Fruit fly (Drosophila melanogaster) whole organism, embryonic: Measurements from ENCODE around the gene Cpr92A.

Experiments used
- Atf3 ChIP-seq: fragments of 200-800 bp; sonication (Bioruptor generic); optimal IDR thresholded peaks from 3 replicates; lab custom pipeline; 2016; ENCODE audit warnings: missing biosample characterization, missing genetic modification characterization
- CG10274 ChIP-seq: fragments of 200-800 bp; sonication (Bioruptor generic); optimal IDR thresholded peaks from 3 replicates; lab custom pipeline; 2017; ENCODE audit warnings: missing biosample characterization, mild to moderate bottlenecking, missing genetic modification characterization
- CG10543 ChIP-seq: fragments of 200-800 bp; sonication (Bioruptor generic); optimal IDR thresholded peaks from 3 replicates; lab custom pipeline; 2017; ENCODE audit warnings: missing biosample characterization, mild to moderate bottlenecking, missing genetic modification characterization, moderate library complexity
- CG12299 ChIP-seq: fragments of 200-800 bp; sonication (Bioruptor generic); optimal IDR thresholded peaks from 2 replicates; lab custom pipeline; 2018; ENCODE audit warnings: missing biosample characterization, mild to moderate bottlenecking, missing genetic modification characterization
- CG12942 ChIP-seq: fragments of 200-800 bp; sonication (Bioruptor generic); optimal IDR thresholded peaks from 3 replicates; lab custom pipeline; 2016; ENCODE audit warnings: missing biosample characterization, missing genetic modification characterization
- CG13287 ChIP-seq: fragments of 200-800 bp; sonication (Bioruptor generic); IDR thresholded peaks from 2 replicates; pipeline ENCODE4 v1.3.6; 2022; ENCODE audit warnings: missing biosample characterization, missing genetic modification characterization; ENCODE audit not compliant: partially characterized antibody
- CG14441 ChIP-seq: fragments of 200-800 bp; sonication (Bioruptor generic); IDR thresholded peaks from 2 replicates; pipeline ENCODE4 v1.3.6; 2022; ENCODE audit warnings: missing biosample characterization, missing genetic modification characterization
- CG16863 ChIP-seq: fragments of 200-800 bp; sonication (Bioruptor generic); optimal IDR thresholded peaks from 3 replicates; lab custom pipeline; 2016; ENCODE audit warnings: missing biosample characterization, missing genetic modification characterization
- CG17361 ChIP-seq: fragments of 200-800 bp; sonication (Bioruptor generic); IDR thresholded peaks from 3 replicates; pipeline ENCODE4 v1.3.6; 2022; ENCODE audit warnings: missing biosample characterization, missing genetic modification characterization
- CG1792 ChIP-seq: fragments of 200-800 bp; sonication (Bioruptor generic); optimal IDR thresholded peaks from 2 replicates; lab custom pipeline; 2016; ENCODE audit warnings: missing biosample characterization, missing genetic modification characterization
- CG18599 ChIP-seq: fragments of 200-800 bp; sonication (Bioruptor generic); optimal IDR thresholded peaks from 3 replicates; lab custom pipeline; 2017; ENCODE audit warnings: missing biosample characterization, missing genetic modification characterization, mild to moderate bottlenecking, moderate library complexity, missing genetic modification reagents
- CG2202 ChIP-seq: fragments of 200-800 bp; sonication (Bioruptor generic); optimal IDR thresholded peaks from 2 replicates; lab custom pipeline; 2018; ENCODE audit warnings: missing biosample characterization, mild to moderate bottlenecking, missing genetic modification characterization
- CG32767 ChIP-seq: fragments of 200-800 bp; sonication (Bioruptor generic); IDR thresholded peaks from 2 replicates; pipeline ENCODE4 v1.3.6; 2022; ENCODE audit warnings: missing biosample characterization, missing genetic modification characterization
- CG32772 ChIP-seq: fragments of 200-800 bp; sonication (Bioruptor generic); IDR thresholded peaks from 2 replicates; pipeline ENCODE4 v1.3.6; 2022; ENCODE audit warnings: missing biosample characterization, missing genetic modification characterization
- CG3995 ChIP-seq: fragments of 200-800 bp; sonication (Bioruptor generic); optimal IDR thresholded peaks from 3 replicates; lab custom pipeline; 2016; ENCODE audit warnings: missing biosample characterization, missing genetic modification characterization
- CG5953 ChIP-seq: fragments of 200-800 bp; sonication (Bioruptor generic); IDR thresholded peaks from 2 replicates; pipeline ENCODE4 v1.3.6; 2022; ENCODE audit warnings: missing biosample characterization, missing genetic modification characterization
- CG6272 ChIP-seq: fragments of 200-800 bp; sonication (Bioruptor generic); IDR thresholded peaks from 2 replicates; pipeline ENCODE4 v1.3.6; 2022; ENCODE audit warnings: missing biosample characterization, missing genetic modification characterization
- CG6813 ChIP-seq: fragments of 200-800 bp; sonication (Bioruptor generic); optimal IDR thresholded peaks from 2 replicates; lab custom pipeline; 2017; ENCODE audit warnings: missing biosample characterization, missing genetic modification characterization, mild to moderate bottlenecking, moderate library complexity, missing genetic modification reagents
- CG7271 ChIP-seq: fragments of 200-800 bp; sonication (Bioruptor generic); optimal IDR thresholded peaks from 2 replicates; lab custom pipeline; 2018; ENCODE audit warnings: missing biosample characterization, mild to moderate bottlenecking, missing genetic modification characterization, moderate library complexity
- CG7963 ChIP-seq: fragments of 200-800 bp; sonication (Bioruptor generic); IDR thresholded peaks from 3 replicates; pipeline ENCODE4 v1.3.6; 2022; ENCODE audit warnings: missing biosample characterization, missing genetic modification characterization; ENCODE audit not compliant: partially characterized antibody
- Dip2 ChIP-seq: fragments of 200-800 bp; sonication (Bioruptor generic); IDR thresholded peaks from 2 replicates; pipeline ENCODE4 v1.3.6; 2022; ENCODE audit warnings: missing biosample characterization, missing genetic modification characterization
- Dll ChIP-seq: fragments of 200-800 bp; sonication (Bioruptor generic); IDR thresholded peaks from 4 replicates; pipeline ENCODE4 v1.3.6; 2022; ENCODE audit warnings: missing biosample characterization, missing genetic modification characterization; ENCODE audit not compliant: partially characterized antibody
- Dref ChIP-seq: fragments of 200-800 bp; sonication (Bioruptor generic); IDR thresholded peaks from 2 replicates; pipeline ENCODE4 v1.3.6; 2022; ENCODE audit warnings: missing biosample characterization, missing genetic modification characterization
- E2f1 ChIP-seq: fragments of 200-800 bp; sonication (Bioruptor generic); IDR thresholded peaks from 2 replicates; pipeline ENCODE4 v1.3.6; 2022; ENCODE audit warnings: missing biosample characterization, missing genetic modification characterization
- ERR ChIP-seq: fragments of 200-800 bp; sonication (Bioruptor generic); optimal IDR thresholded peaks from 2 replicates; lab custom pipeline; 2016; ENCODE audit warnings: missing biosample characterization, missing genetic modification characterization
- Elba2 ChIP-seq: fragments of 200-800 bp; sonication (Bioruptor generic); optimal IDR thresholded peaks from 3 replicates; lab custom pipeline; 2016; ENCODE audit warnings: missing biosample characterization, missing genetic modification characterization
- Kr ChIP-seq: fragments of 200-800 bp; sonication (Bioruptor generic); optimal IDR thresholded peaks from 2 replicates; lab custom pipeline; 2017; ENCODE audit warnings: missing biosample characterization, mild to moderate bottlenecking, missing genetic modification characterization
- NfI ChIP-seq: fragments of 200-800 bp; sonication (Bioruptor generic); optimal IDR thresholded peaks from 3 replicates; lab custom pipeline; 2018; ENCODE audit warnings: missing biosample characterization, mild to moderate bottlenecking, missing genetic modification characterization, moderate library complexity
- Ptx1 ChIP-seq: fragments of 200-800 bp; sonication (Bioruptor generic); IDR thresholded peaks from 2 replicates; pipeline ENCODE4 v1.3.6; 2022; ENCODE audit warnings: missing biosample characterization, missing genetic modification characterization
- Rfx ChIP-seq: fragments of 200-800 bp; sonication (Bioruptor generic); IDR thresholded peaks from 2 replicates; pipeline ENCODE4 v1.3.6; 2022; ENCODE audit warnings: missing biosample characterization, missing genetic modification characterization
- Rx ChIP-seq: fragments of 200-800 bp; sonication (Bioruptor generic); IDR thresholded peaks from 2 replicates; pipeline ENCODE4 v1.3.6; 2022; ENCODE audit warnings: missing biosample characterization, missing genetic modification characterization
- Sry-β ChIP-seq: fragments of 200-800 bp; sonication (Bioruptor generic); optimal IDR thresholded peaks from 2 replicates; lab custom pipeline; 2018; ENCODE audit warnings: missing biosample characterization, mild to moderate bottlenecking, missing genetic modification characterization, moderate library complexity
- Ssrp ChIP-seq: fragments of 200-800 bp; sonication (Bioruptor generic); optimal IDR thresholded peaks from 2 replicates; lab custom pipeline; 2018; ENCODE audit warnings: missing biosample characterization, mild to moderate bottlenecking, missing genetic modification characterization, moderate library complexity
- Taf1 ChIP-seq: fragments of 200-800 bp; sonication (Bioruptor generic); IDR thresholded peaks from 2 replicates; pipeline ENCODE4 v1.3.6; 2022; ENCODE audit warnings: missing biosample characterization, missing genetic modification characterization
- croc ChIP-seq: fragments of 200-800 bp; sonication (Bioruptor generic); conservative IDR thresholded peaks from 3 replicates; pipeline ENCODE4 v1.3.6; 2022; ENCODE audit warnings: missing biosample characterization, missing genetic modification characterization
- disco-r ChIP-seq: fragments of 200-800 bp; sonication (Bioruptor generic); optimal IDR thresholded peaks from 2 replicates; lab custom pipeline; 2016; ENCODE audit warnings: missing biosample characterization, missing genetic modification characterization
- emc ChIP-seq: fragments of 200-800 bp; sonication (Bioruptor generic); optimal IDR thresholded peaks from 2 replicates; lab custom pipeline; 2016; ENCODE audit warnings: missing biosample characterization, missing genetic modification characterization
- fd3F ChIP-seq: fragments of 200-800 bp; sonication (Bioruptor generic); optimal IDR thresholded peaks from 2 replicates; lab custom pipeline; 2018; ENCODE audit warnings: missing biosample characterization, mild to moderate bottlenecking, missing genetic modification characterization, moderate library complexity
- fd64A ChIP-seq: fragments of 200-800 bp; sonication (Bioruptor generic); optimal IDR thresholded peaks from 3 replicates; lab custom pipeline; 2018; ENCODE audit warnings: missing biosample characterization, mild to moderate bottlenecking, missing genetic modification characterization
- inv ChIP-seq: fragments of 200-800 bp; sonication (Bioruptor generic); IDR thresholded peaks from 2 replicates; pipeline ENCODE4 v1.3.6; 2022; ENCODE audit warnings: missing biosample characterization, missing genetic modification characterization; ENCODE audit not compliant: partially characterized antibody
- onecut ChIP-seq: fragments of 200-800 bp; sonication (Bioruptor generic); IDR thresholded peaks from 2 replicates; pipeline ENCODE4 v1.3.6; 2022; ENCODE audit warnings: missing biosample characterization, missing genetic modification characterization
- pita ChIP-seq: fragments of 200-800 bp; sonication (Bioruptor generic); optimal IDR thresholded peaks from 2 replicates; lab custom pipeline; 2017; ENCODE audit warnings: missing biosample characterization, mild to moderate bottlenecking, missing genetic modification characterization
- psq ChIP-seq: fragments of 200-800 bp; sonication (Bioruptor generic); optimal IDR thresholded peaks from 2 replicates; lab custom pipeline; 2017; ENCODE audit warnings: missing biosample characterization, missing genetic modification characterization
- row ChIP-seq: fragments of 200-800 bp; sonication (Bioruptor generic); IDR thresholded peaks from 3 replicates; pipeline ENCODE4 v1.3.6; 2022; ENCODE audit warnings: missing biosample characterization, missing genetic modification characterization
- tap ChIP-seq: fragments of 200-800 bp; optimal IDR thresholded peaks from 3 replicates; lab custom pipeline; 2019; ENCODE audit warnings: missing biosample characterization, mild to moderate bottlenecking, missing genetic modification characterization, moderate library complexity
- tna ChIP-seq: fragments of 200-800 bp; sonication (Bioruptor generic); IDR thresholded peaks from 2 replicates; pipeline ENCODE4 v1.3.6; 2022; ENCODE audit warnings: missing biosample characterization, missing genetic modification characterization; ENCODE audit not compliant: partially characterized antibody
- unc-4 ChIP-seq: fragments of 200-800 bp; sonication (Bioruptor generic); IDR thresholded peaks from 2 replicates; pipeline ENCODE4 v1.3.6; 2022; ENCODE audit warnings: missing biosample characterization, missing genetic modification characterization; ENCODE audit not compliant: partially characterized antibody
- vfl ChIP-seq: fragments of 200-800 bp; sonication (Bioruptor generic); optimal IDR thresholded peaks from 2 replicates; lab custom pipeline; 2016; ENCODE audit warnings: missing biosample characterization, missing genetic modification characterization
- vvl ChIP-seq: fragments of 200-800 bp; sonication (Bioruptor generic); IDR thresholded peaks from 2 replicates; pipeline ENCODE4 v1.3.6; 2022; ENCODE audit warnings: missing biosample characterization, missing genetic modification characterization
- zen2 ChIP-seq: fragments of 200-800 bp; sonication (Bioruptor generic); IDR thresholded peaks from 3 replicates; pipeline ENCODE4 v1.3.6; 2022; ENCODE audit warnings: missing biosample characterization, missing genetic modification characterization; ENCODE audit not compliant: partially characterized antibody

Cpr92A gene

DNA sequence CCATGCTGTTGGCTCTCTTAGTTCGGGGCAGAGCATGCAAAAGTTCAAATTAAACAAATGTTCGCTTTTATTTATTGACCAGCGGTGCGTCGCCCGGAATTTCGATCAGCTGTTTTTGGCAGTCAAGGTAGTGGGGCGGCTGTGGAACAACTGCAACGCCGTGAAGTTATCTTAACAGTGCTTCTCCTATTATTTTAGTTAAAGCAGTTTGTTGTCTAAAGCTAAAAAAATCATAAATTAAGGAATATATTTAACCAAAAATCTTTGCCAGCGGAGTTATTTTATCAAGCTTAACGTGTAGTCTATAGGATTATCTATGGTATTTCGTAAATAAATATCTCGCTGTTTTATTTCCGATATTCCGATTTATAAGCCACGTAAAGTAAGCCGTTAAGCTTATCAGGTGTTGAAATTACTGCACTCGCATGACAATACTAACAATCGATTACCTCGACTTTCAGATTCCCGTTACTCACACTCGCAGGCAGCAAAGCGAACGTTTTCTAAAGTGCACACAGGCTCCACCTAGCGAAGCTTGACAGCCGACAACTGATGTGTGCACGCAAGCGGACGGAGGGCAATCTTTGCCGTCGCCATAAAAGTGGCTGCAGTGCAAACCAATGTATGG, 49.6 kb upstream of the Cpr92A start, which contains the start of the genes CG6195 and CG31220 (continued):
- TF ChIP-seq Taf1 (GFP tag; lab: Robert Waterston, UW): no peak
- 0 out of 2 replicates have a peak, but pooled peaks have one; percentile 35 for TF ChIP-seq CG5953 (GFP tag; lab: Robert Waterston, UW)
- TF ChIP-seq CG6272: no peak
- TF ChIP-seq CG3995 (GFP tag; lab: Kevin White, UChicago): peak; percentile 32
- peak; percentile 23 for TF ChIP-seq NfI (GFP tag; lab: Kevin White, UChicago)
- no peak for TF ChIP-seq CG10543 (GFP tag; lab: Kevin White, UChicago)
- TF ChIP-seq unc-4 (GFP tag; lab: Robert Waterston, UW): 0 out of 2 replicates have a peak, but pooled peaks have one; percentile 41
- TF ChIP-seq CG32772 (GFP tag; lab: Robert Waterston, UW): 0 out of 2 replicates have a peak, but pooled peaks have one; percentile 9
- TF ChIP-seq CG18599: no peak
- no peak for TF ChIP-seq CG1792
- no peak for TF ChIP-seq CG10274 (GFP tag; lab: Kevin White, UChicago)
- no peak for TF ChIP-seq CG2202
- TF ChIP-seq Rfx (GFP tag; lab: Robert Waterston, UW): peak; percentile 45
- no peak for TF ChIP-seq Sry-β (GFP tag; lab: Kevin White, UChicago)
- TF ChIP-seq pita (GFP tag; lab: Kevin White, UChicago): no peak
- peak; percentile 14 for TF ChIP-seq CG12299 (tag; lab: Kevin White, UChicago)
- TF ChIP-seq Atf3 (GFP tag; lab: Kevin White, UChicago): no peak
- TF ChIP-seq E2f1 (GFP tag; lab: Robert Waterston, UW): no peak
- no peak for TF ChIP-seq Rx (GFP tag; lab: Robert Waterston, UW)
- TF ChIP-seq onecut (GFP tag; lab: Robert Waterston, UW): peak; percentile 29; the same call in 1 of the 2 replicates
- peak; percentile 2 for TF ChIP-seq CG16863
- no peak for TF ChIP-seq disco-r (GFP tag; lab: Kevin White, UChicago)
- TF ChIP-seq croc (GFP tag; lab: Robert Waterston, UW): no peak
- TF ChIP-seq tap (tag; lab: Kevin White, UChicago): no peak
- TF ChIP-seq fd64A (GFP tag; lab: Kevin White, UChicago): no peak
- TF ChIP-seq CG12942: no peak
- TF ChIP-seq Ssrp (tag; lab: Kevin White, UChicago): no peak
- no peak for TF ChIP-seq psq (GFP tag; lab: Kevin White, UChicago)
- TF ChIP-seq CG14441 (GFP tag; lab: Robert Waterston, UW): no peak
- TF ChIP-seq ERR (GFP tag; lab: Kevin White, UChicago): no peak
- TF ChIP-seq Kr: no peak
- no peak for TF ChIP-seq emc (GFP tag; lab: Kevin White, UChicago)
- TF ChIP-seq fd3F (GFP tag; lab: Kevin White, UChicago): no peak
- TF ChIP-seq Dip2 (GFP tag; lab: Robert Waterston, UW): no peak
- no peak for TF ChIP-seq CG7271 (tag; lab: Kevin White, UChicago)
- TF ChIP-seq CG32767 (GFP tag; lab: Robert Waterston, UW): 0 out of 2 replicates have a peak, but pooled peaks have one; percentile 35
- no peak for TF ChIP-seq vfl (GFP tag; lab: Kevin White, UChicago)

DNA sequence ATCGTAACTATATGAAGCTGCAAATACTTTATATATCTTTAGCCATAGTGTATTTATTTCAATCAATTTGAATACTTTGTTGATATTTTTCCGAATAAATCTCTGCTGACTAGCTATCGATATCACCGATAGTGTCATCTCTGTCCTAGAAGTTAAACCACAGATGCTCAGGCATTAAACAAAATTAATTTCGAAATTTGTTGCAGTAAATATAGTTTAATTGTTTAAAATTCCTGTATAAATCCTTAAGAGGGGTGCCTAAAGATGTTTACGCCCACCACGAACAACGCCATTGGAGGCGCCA, 46.1 kb upstream of the Cpr92A start, which contains the start of gene Nup58:
TSS of gene Nup58 (plus strand) at position 126 of the 304 bp plus-strand sequence.
- peak; percentile 65 for TF ChIP-seq Dref (GFP tag; lab: Robert Waterston, UW)
- TF ChIP-seq vvl: peak; percentile 48; the same call in 1 of the 2 replicates
- peak; percentile 76 for TF ChIP-seq zen2 (GFP tag; lab: Robert Waterston, UW)
- 0 out of 3 replicates have a peak, but pooled peaks have one; percentile 3 for TF ChIP-seq CG17361
- no peak for TF ChIP-seq CG32767 (GFP tag; lab: Robert Waterston, UW)
- TF ChIP-seq Ptx1 (GFP tag; lab: Robert Waterston, UW): peak; percentile 14; the same call in 1 of the 2 replicates
- TF ChIP-seq CG13287 (GFP tag; lab: Robert Waterston, UW): peak; percentile 86
- TF ChIP-seq CG7963 (GFP tag; lab: Robert Waterston, UW): peak; percentile 70
- peak; percentile 57 for TF ChIP-seq inv (GFP tag; lab: Robert Waterston, UW)
- peak; percentile 42 for TF ChIP-seq row (GFP tag; lab: Robert Waterston, UW)
- no peak for TF ChIP-seq CG6813 (GFP tag; lab: Kevin White, UChicago)
- peak; percentile 88 for TF ChIP-seq Dll
- peak; percentile 44; the same call in 1 of the 2 replicates for TF ChIP-seq E2f1 (GFP tag; lab: Robert Waterston, UW)
- TF ChIP-seq Elba2 (GFP tag; lab: Kevin White, UChicago): no peak
- TF ChIP-seq tna: peak; percentile 50
